Fruit fly (Drosophila melanogaster) whole organism, embryonic: Measurements from ENCODE around the gene CG32369.

Source experiments
- Abd-B ChIP-seq: fragments of 200-800 bp; sonication (Bioruptor generic); optimal IDR thresholded peaks from 2 replicates; lab custom pipeline; 2018; ENCODE audit warnings: missing biosample characterization, mild to moderate bottlenecking, missing genetic modification characterization, moderate library complexity
- Awh ChIP-seq: fragments of 200-800 bp; sonication (Bioruptor generic); IDR thresholded peaks from 2 replicates; pipeline ENCODE4, ENCODE4 v1.3.6; 2022; ENCODE audit warnings: missing biosample characterization, missing genetic modification characterization
- CG1024 ChIP-seq: fragments of 200-800 bp; sonication (Bioruptor generic); IDR thresholded peaks from 2 replicates; pipeline ENCODE4 v1.3.6; 2022; ENCODE audit warnings: missing biosample characterization, missing genetic modification characterization
- CG11456 ChIP-seq: fragments of 200-800 bp; sonication (Bioruptor generic); IDR thresholded peaks from 3 replicates; pipeline ENCODE4 v1.3.6; 2022; ENCODE audit warnings: missing biosample characterization, missing genetic modification characterization
- CG12104 ChIP-seq: fragments of 200-800 bp; sonication (Bioruptor generic); optimal IDR thresholded peaks from 3 replicates; lab custom pipeline; 2016; ENCODE audit warnings: missing biosample characterization, missing genetic modification characterization
- CG1233 ChIP-seq: fragments of 200-800 bp; sonication (Bioruptor generic); optimal IDR thresholded peaks from 4 replicates; lab custom pipeline; 2018; ENCODE audit warnings: missing biosample characterization, mild to moderate bottlenecking, missing genetic modification characterization
- CG12942 ChIP-seq: fragments of 200-800 bp; sonication (Bioruptor generic); optimal IDR thresholded peaks from 3 replicates; lab custom pipeline; 2016; ENCODE audit warnings: missing biosample characterization, missing genetic modification characterization
- CG15011 ChIP-seq: fragments of 200-800 bp; sonication (Bioruptor generic); optimal IDR thresholded peaks from 3 replicates; lab custom pipeline; 2018; ENCODE audit warnings: missing biosample characterization, mild to moderate bottlenecking, missing genetic modification characterization
- CG1529 ChIP-seq: fragments of 200-800 bp; sonication (Bioruptor generic); optimal IDR thresholded peaks from 3 replicates; lab custom pipeline; 2018; ENCODE audit warnings: missing biosample characterization, missing genetic modification characterization
- CG17328 ChIP-seq: fragments of 200-800 bp; sonication (Bioruptor generic); IDR thresholded peaks from 2 replicates; pipeline ENCODE4 v1.3.6; 2022; ENCODE audit warnings: missing biosample characterization, missing genetic modification characterization
- CG3065 ChIP-seq: fragments of 200-800 bp; sonication (Bioruptor generic); optimal IDR thresholded peaks from 2 replicates; lab custom pipeline; 2016; ENCODE audit warnings: missing biosample characterization, missing genetic modification characterization
- CG31441 ChIP-seq: fragments of 200-800 bp; sonication (Bioruptor generic); IDR thresholded peaks from 2 replicates; pipeline ENCODE4 v1.3.6; 2022; ENCODE audit warnings: missing biosample characterization, missing genetic modification characterization
- CG3163 ChIP-seq: fragments of 200-800 bp; sonication (Bioruptor generic); optimal IDR thresholded peaks from 3 replicates; lab custom pipeline; 2016; ENCODE audit warnings: missing biosample characterization, missing genetic modification characterization
- CG32532 ChIP-seq: fragments of 200-800 bp; sonication (Bioruptor generic); IDR thresholded peaks from 2 replicates; pipeline ENCODE4 v1.3.6; 2022; ENCODE audit warnings: missing biosample characterization, missing genetic modification characterization
- CG3281 ChIP-seq: fragments of 200-800 bp; sonication (Bioruptor generic); optimal IDR thresholded peaks from 3 replicates; lab custom pipeline; 2017; ENCODE audit warnings: missing biosample characterization, mild to moderate bottlenecking, missing genetic modification characterization
- CG7556 ChIP-seq: fragments of 200-800 bp; sonication (Bioruptor generic); optimal IDR thresholded peaks from 2 replicates; lab custom pipeline; 2017; ENCODE audit warnings: missing biosample characterization, mild to moderate bottlenecking, missing genetic modification characterization
- CG7928 ChIP-seq: fragments of 200-800 bp; sonication (Bioruptor generic); optimal IDR thresholded peaks from 2 replicates; lab custom pipeline; 2017; ENCODE audit warnings: missing biosample characterization, mild to moderate bottlenecking, missing genetic modification characterization
- CG8089 ChIP-seq: fragments of 200-800 bp; sonication (Bioruptor generic); optimal IDR thresholded peaks from 3 replicates; lab custom pipeline; 2016; ENCODE audit warnings: missing biosample characterization, missing genetic modification characterization
- CG9215 ChIP-seq: fragments of 200-800 bp; sonication (Bioruptor generic); IDR thresholded peaks from 2 replicates; pipeline ENCODE4 v1.3.6; 2022; ENCODE audit warnings: missing biosample characterization, missing genetic modification characterization
- CG9876 ChIP-seq: fragments of 200-800 bp; sonication (Bioruptor generic); optimal IDR thresholded peaks from 2 replicates; lab custom pipeline; 2016; ENCODE audit warnings: missing biosample characterization, missing genetic modification characterization
- CrebB ChIP-seq: fragments of 200-800 bp; sonication (Bioruptor generic); optimal IDR thresholded peaks from 3 replicates; lab custom pipeline; 2018; ENCODE audit warnings: missing biosample characterization, mild to moderate bottlenecking, missing genetic modification characterization
- Dip2 ChIP-seq: fragments of 200-800 bp; sonication (Bioruptor generic); IDR thresholded peaks from 2 replicates; pipeline ENCODE4 v1.3.6; 2022; ENCODE audit warnings: missing biosample characterization, missing genetic modification characterization
- Doc3 ChIP-seq: fragments of 200-800 bp; sonication (Bioruptor generic); IDR thresholded peaks from 3 replicates; pipeline ENCODE4 v1.3.6; 2022; ENCODE audit warnings: missing biosample characterization, missing genetic modification characterization; ENCODE audit not compliant: partially characterized antibody
- Eip74EF ChIP-seq, 2 experiments: fragments of 200-800 bp in 1 of 2; fragments of >200 bp in 1 of 2; sonication (Bioruptor generic) in 1 of 2; optimal IDR thresholded peaks; 2 replicates each; lab custom pipeline; 2017 to 2019; ENCODE audit warnings: missing biosample characterization in 2 of 2, missing genetic modification characterization in 2 of 2, mild to moderate bottlenecking in 1 of 2, moderate library complexity in 1 of 2
- Fer2 ChIP-seq: fragments of 200-800 bp; sonication (Bioruptor generic); optimal IDR thresholded peaks from 2 replicates; lab custom pipeline; 2018; ENCODE audit warnings: missing biosample characterization, mild to moderate bottlenecking, missing genetic modification characterization, moderate library complexity
- Max ChIP-seq: fragments of 200-800 bp; sonication (Bioruptor generic); optimal IDR thresholded peaks from 2 replicates; lab custom pipeline; 2016; ENCODE audit warnings: missing biosample characterization, mild to moderate bottlenecking, missing genetic modification characterization
- Meics ChIP-seq: fragments of 200-800 bp; sonication (Bioruptor generic); optimal IDR thresholded peaks from 2 replicates; lab custom pipeline; 2017; ENCODE audit warnings: missing biosample characterization, mild to moderate bottlenecking, missing genetic modification characterization
- Mrtf ChIP-seq: fragments of 200-800 bp; sonication (Bioruptor generic); IDR thresholded peaks from 3 replicates; pipeline ENCODE4 v1.3.6; 2022; ENCODE audit warnings: missing biosample characterization, missing genetic modification characterization
- Optix ChIP-seq: fragments of 200-800 bp; sonication (Bioruptor generic); IDR thresholded peaks from 3 replicates; pipeline ENCODE4 v1.3.6; 2022; ENCODE audit warnings: missing biosample characterization, missing genetic modification characterization
- Pdp1 ChIP-seq, 2 experiments: fragments of 200-800 bp; sonication (Bioruptor generic); optimal IDR thresholded peaks; 3 replicates each; lab custom pipeline; 2016; ENCODE audit warnings: missing biosample characterization in 2 of 2, missing genetic modification characterization in 2 of 2, mild to moderate bottlenecking in 1 of 2, moderate library complexity in 1 of 2
- Six4 ChIP-seq: fragments of 200-800 bp; sonication (Bioruptor generic); optimal IDR thresholded peaks from 2 replicates; lab custom pipeline; 2016; ENCODE audit warnings: missing biosample characterization, missing genetic modification characterization
- Spps ChIP-seq: fragments of 200-800 bp; sonication (Bioruptor generic); optimal IDR thresholded peaks from 2 replicates; lab custom pipeline; 2018; ENCODE audit warnings: missing biosample characterization, mild to moderate bottlenecking, missing genetic modification characterization
- YL-1 ChIP-seq: fragments of 200-800 bp; sonication (Bioruptor generic); optimal IDR thresholded peaks from 3 replicates; lab custom pipeline; 2017; ENCODE audit warnings: missing biosample characterization, mild to moderate bottlenecking, missing genetic modification characterization
- fu2 ChIP-seq: fragments of 200-800 bp; sonication (Bioruptor generic); optimal IDR thresholded peaks from 2 replicates; lab custom pipeline; 2016; ENCODE audit warnings: missing biosample characterization, missing genetic modification characterization
- her ChIP-seq: fragments of 200-800 bp; sonication (Bioruptor generic); optimal IDR thresholded peaks from 2 replicates; lab custom pipeline; 2016; ENCODE audit warnings: missing biosample characterization, missing genetic modification characterization
- inv ChIP-seq: fragments of 200-800 bp; sonication (Bioruptor generic); IDR thresholded peaks from 2 replicates; pipeline ENCODE4 v1.3.6; 2022; ENCODE audit warnings: missing biosample characterization, missing genetic modification characterization; ENCODE audit not compliant: partially characterized antibody
- jumu ChIP-seq: fragments of 200-800 bp; sonication (Bioruptor generic); optimal IDR thresholded peaks from 3 replicates; lab custom pipeline; 2016; ENCODE audit warnings: missing biosample characterization, missing genetic modification characterization
- lab ChIP-seq: fragments of 200-800 bp; sonication (Bioruptor generic); optimal IDR thresholded peaks from 3 replicates; lab custom pipeline; 2017; ENCODE audit warnings: missing biosample characterization, missing genetic modification characterization, mild to moderate bottlenecking, moderate library complexity, missing genetic modification reagents
- mam ChIP-seq: fragments of 200-800 bp; sonication (Bioruptor generic); optimal IDR thresholded peaks from 3 replicates; lab custom pipeline; 2016; ENCODE audit warnings: missing biosample characterization, missing genetic modification characterization
- oc ChIP-seq: fragments of 200-800 bp; sonication (Bioruptor generic); optimal IDR thresholded peaks from 2 replicates; lab custom pipeline; 2018; ENCODE audit warnings: missing biosample characterization, mild to moderate bottlenecking, missing genetic modification characterization, moderate library complexity
- pfk ChIP-seq: fragments of 200-800 bp; sonication (Bioruptor generic); optimal IDR thresholded peaks from 2 replicates; lab custom pipeline; 2018; ENCODE audit warnings: missing biosample characterization, mild to moderate bottlenecking, missing genetic modification characterization, moderate library complexity
- ranshi ChIP-seq: fragments of 200-800 bp; sonication (Bioruptor generic); IDR thresholded peaks from 2 replicates; pipeline ENCODE4 v1.3.6; 2022; ENCODE audit warnings: missing biosample characterization, missing genetic modification characterization
- sc ChIP-seq, 3 experiments: fragments of >200 bp in 2 of 3; fragments of 200-800 bp in 1 of 3; sonication (Bioruptor generic) in 1 of 3; optimal IDR thresholded peaks; 2 replicates in 2 of 3; 3 replicates in 1 of 3; lab custom pipeline; 2017; ENCODE audit warnings: mild to moderate bottlenecking in 1 of 3, missing biosample characterization in 1 of 3, missing genetic modification characterization in 1 of 3, missing genetic modification reagents in 1 of 3
- shn ChIP-seq: fragments of 200-800 bp; sonication (Bioruptor generic); optimal IDR thresholded peaks from 3 replicates; lab custom pipeline; 2016; ENCODE audit warnings: missing biosample characterization, missing genetic modification characterization
- sisA ChIP-seq: fragments of 200-800 bp; sonication (Bioruptor generic); IDR thresholded peaks from 2 replicates; pipeline ENCODE4 v1.3.6; 2022; ENCODE audit warnings: missing biosample characterization, missing genetic modification characterization
- so ChIP-seq: fragments of 200-800 bp; sonication (Bioruptor generic); IDR thresholded peaks from 3 replicates; pipeline ENCODE4 v1.3.6; 2022; ENCODE audit warnings: missing biosample characterization, missing genetic modification characterization
- sob ChIP-seq: fragments of 200-800 bp; sonication (Bioruptor generic); IDR thresholded peaks from 2 replicates; pipeline ENCODE4 v1.3.6; 2022; ENCODE audit warnings: missing biosample characterization, missing genetic modification characterization
- stc ChIP-seq: fragments of 200-800 bp; sonication (Bioruptor generic); IDR thresholded peaks from 2 replicates; pipeline ENCODE4 v1.3.6; 2022; ENCODE audit warnings: missing biosample characterization, missing genetic modification characterization
- usp ChIP-seq: fragments of >200 bp; optimal IDR thresholded peaks from 2 replicates; lab custom pipeline; 2017; ENCODE audit warnings: missing biosample characterization, missing genetic modification characterization
- wor ChIP-seq: fragments of 200-800 bp; sonication (Bioruptor generic); IDR thresholded peaks from 2 replicates; pipeline ENCODE4 v1.3.6; 2022; ENCODE audit warnings: missing biosample characterization, missing genetic modification characterization

CG32369 gene

dm6 chr3L:7850771-7851358 is 41.2 kb upstream of the CG32369 start (continued):
- TF ChIP-seq ranshi (GFP tag; lab: Robert Waterston, UW): peak; percentile 87
- peak; percentile 86 for TF ChIP-seq Mrtf (GFP tag; lab: Robert Waterston, UW)
- peak; percentile 65; the same call in 2 of the 3 replicates for TF ChIP-seq Optix
- peak; percentile 82 for TF ChIP-seq stc (GFP tag; lab: Robert Waterston, UW)
- peak; percentile 84 for TF ChIP-seq fu2 (GFP tag; lab: Kevin White, UChicago)
- TF ChIP-seq oc (tag; lab: Kevin White, UChicago): peak; percentile 69
- TF ChIP-seq mam (GFP tag; lab: Kevin White, UChicago): peak; percentile 87
- TF ChIP-seq CG12942: peak; percentile 69
- no peak for TF ChIP-seq Doc3 (GFP tag; lab: Robert Waterston, UW)
- no peak for TF ChIP-seq Dip2 (GFP tag; lab: Robert Waterston, UW)
- TF ChIP-seq Eip74EF (GFP tag; optimal IDR thresholded peaks at IDR 0.05; lab: Kevin White, UChicago): peak in 1 of 2 experiments; percentile 83
- TF ChIP-seq pfk (GFP tag; lab: Kevin White, UChicago): no peak
- peak; percentile 84 for TF ChIP-seq CG9215
- TF ChIP-seq sob: peak; percentile 93
- TF ChIP-seq wor (GFP tag; lab: Robert Waterston, UW): peak; percentile 68
- peak; percentile 80 for TF ChIP-seq CrebB (tag; lab: Kevin White, UChicago)
- peak; percentile 68 for TF ChIP-seq CG8089 (GFP tag; lab: Kevin White, UChicago)
- peak; percentile 91 for TF ChIP-seq CG3281 (GFP tag; lab: Kevin White, UChicago)
- TF ChIP-seq Max (GFP tag; lab: Kevin White, UChicago): peak; percentile 83
- TF ChIP-seq CG1024: 0 out of 2 replicates have a peak, but pooled peaks have one; percentile 19
- peak; percentile 79 for TF ChIP-seq CG17328 (GFP tag; lab: Robert Waterston, UW)
- TF ChIP-seq CG15011 (GFP tag; lab: Kevin White, UChicago): peak; percentile 87
- peak; percentile 76 for TF ChIP-seq CG3163 (GFP tag; lab: Kevin White, UChicago)
- peak; percentile 85; the same call in 2 of the 3 replicates for TF ChIP-seq so (GFP tag; lab: Robert Waterston, UW)
- TF ChIP-seq CG11456 (GFP tag; lab: Robert Waterston, UW): no peak; the same call in 1 of the 3 replicates
- peak; percentile 76 for TF ChIP-seq Fer2 (tag; lab: Kevin White, UChicago)
- peak; percentile 86 for TF ChIP-seq jumu
- TF ChIP-seq CG7928 (GFP tag; lab: Kevin White, UChicago): peak; percentile 64
- peak; percentile 81 to 99 for TF ChIP-seq Pdp1 (GFP tag; optimal IDR thresholded peaks at IDR 0.05; lab: Kevin White, UChicago)
- TF ChIP-seq Meics (GFP tag; lab: Kevin White, UChicago): peak; percentile 92
- peak; percentile 90 for TF ChIP-seq CG7556 (GFP tag; lab: Kevin White, UChicago)
- TF ChIP-seq CG12104 (GFP tag; lab: Kevin White, UChicago): peak; percentile 83
- TF ChIP-seq Awh: peak; percentile 87
- TF ChIP-seq CG1233: peak; percentile 66
- TF ChIP-seq CG3065 (GFP tag; lab: Kevin White, UChicago): peak; percentile 33
- peak; percentile 74 for TF ChIP-seq shn (GFP tag; lab: Kevin White, UChicago)
- peak; percentile 96 for TF ChIP-seq lab (GFP tag; lab: Kevin White, UChicago)
- TF ChIP-seq CG9876 (GFP tag; lab: Kevin White, UChicago): peak; percentile 78
- TF ChIP-seq sc (optimal IDR thresholded peaks at IDR 0.05; lab: Kevin White, UChicago): no peak
- peak; percentile 56 for TF ChIP-seq sc (GFP tag; optimal IDR thresholded peaks at IDR 0.05; lab: Kevin White, UChicago)
- TF ChIP-seq CG32532 (GFP tag; lab: Robert Waterston, UW): peak; percentile 90
- peak; percentile 80 for TF ChIP-seq sisA (GFP tag; lab: Robert Waterston, UW)
- peak; percentile 73 for TF ChIP-seq Abd-B (GFP tag; lab: Kevin White, UChicago)
- peak; percentile 70 for TF ChIP-seq CG1529 (GFP tag; lab: Kevin White, UChicago)
- TF ChIP-seq CG31441: peak; percentile 88
- no peak for TF ChIP-seq YL-1 (GFP tag; lab: Kevin White, UChicago)
- peak; percentile 74 for TF ChIP-seq Six4 (GFP tag; lab: Kevin White, UChicago)
- no peak for TF ChIP-seq usp (GFP tag; lab: Kevin White, UChicago)
- peak; percentile 89 for TF ChIP-seq her (GFP tag; lab: Kevin White, UChicago)
- peak; percentile 68 for TF ChIP-seq Spps (tag; lab: Kevin White, UChicago)
- no peak for TF ChIP-seq inv (GFP tag; lab: Robert Waterston, UW)
